Worm (Caenorhabditis elegans): Measurements from ENCODE around the gene neg-1.

ce11 chrV:4372986-4373385 lies 1.7 kb downstream of the neg-1 start:
- TF ChIP-seq ZK546.5 (tag; optimal IDR thresholded peaks at IDR 0.05) (no peak), ceh-62 (tag; optimal IDR thresholded peaks at IDR 0.05) (no peak), nhr-42 (GFP tag; IDR thresholded peaks at IDR 0.05) (no peak), saeg-2 (GFP tag; IDR thresholded peaks at IDR 0.05) (no peak), aha-1 (tag) (no peak), mdl-1 (tag; optimal IDR thresholded peaks at IDR 0.05) (no peak), lin-1 (GFP tag; IDR thresholded peaks at IDR 0.05) (no peak), snpc-1.2 (GFP tag; IDR thresholded peaks at IDR 0.05) (no peak), unc-39 (tag; optimal IDR thresholded peaks at IDR 0.05) (no peak), nhr-237 (tag; optimal IDR thresholded peaks at IDR 0.05) (no peak), hlh-30 (tag; optimal IDR thresholded peaks at IDR 0.05; ENCODE audit: insufficient read depth) (no peak), hlh-11 (tag; optimal IDR thresholded peaks at IDR 0.05) (no peak), mdt-29 (GFP tag; IDR thresholded peaks at IDR 0.05) (no peak)

Measured in whole organism, L4 larva.